Fruit fly (Drosophila melanogaster) whole organism, pupa: Measurements from ENCODE around the gene Myb.
A peak's percentile ranks its signal among the peaks of the same experiment; 100 is the strongest.

Experiments
- CG10348 ChIP-seq: fragments of 200-800 bp; sonication (Bioruptor generic); IDR thresholded peaks from 2 replicates; pipeline ENCODE4 v1.3.6; 2022; ENCODE audit warnings: missing biosample characterization, missing genetic modification characterization
- CG12605 ChIP-seq: fragments of 200-800 bp; sonication (Bioruptor generic); IDR thresholded peaks from 2 replicates; pipeline ENCODE4 v1.3.6; 2022; ENCODE audit warnings: missing biosample characterization, missing genetic modification characterization
- CG13204 ChIP-seq: fragments of 200-800 bp; sonication (Bioruptor generic); optimal IDR thresholded peaks from 2 replicates; lab custom pipeline; 2018; ENCODE audit warnings: missing biosample characterization, mild to moderate bottlenecking, missing genetic modification characterization, moderate library complexity
- CG14655 ChIP-seq: fragments of 200-800 bp; sonication (Bioruptor generic); optimal IDR thresholded peaks from 3 replicates; lab custom pipeline; 2017; ENCODE audit warnings: mild to moderate bottlenecking, missing biosample characterization, missing genetic modification reagents, missing genetic modification characterization
- CG15710 ChIP-seq: fragments of 200-800 bp; sonication (Bioruptor generic); optimal IDR thresholded peaks from 2 replicates; lab custom pipeline; 2018; ENCODE audit warnings: missing biosample characterization, mild to moderate bottlenecking, missing genetic modification characterization, moderate library complexity
- CG17806 ChIP-seq: fragments of 200-800 bp; sonication (Bioruptor generic); optimal IDR thresholded peaks from 2 replicates; lab custom pipeline; 2018; ENCODE audit warnings: missing biosample characterization, mild to moderate bottlenecking, missing genetic modification characterization, moderate library complexity
- CG32121 ChIP-seq: fragments of 200-800 bp; sonication (Bioruptor generic); IDR thresholded peaks from 2 replicates; pipeline ENCODE4 v1.3.6; 2022; ENCODE audit warnings: missing biosample characterization, missing genetic modification characterization
- CG34367 ChIP-seq: fragments of 200-800 bp; sonication (Bioruptor generic); optimal IDR thresholded peaks from 2 replicates; lab custom pipeline; 2018; ENCODE audit warnings: missing biosample characterization, mild to moderate bottlenecking, missing genetic modification characterization
- CG4496 ChIP-seq: fragments of 200-800 bp; sonication (Bioruptor generic); IDR thresholded peaks from 3 replicates; pipeline ENCODE4 v1.3.6; 2022; ENCODE audit warnings: missing biosample characterization, missing genetic modification characterization
- CG8159 ChIP-seq: fragments of 200-800 bp; sonication (Bioruptor generic); optimal IDR thresholded peaks from 3 replicates; lab custom pipeline; 2018; ENCODE audit warnings: missing biosample characterization, mild to moderate bottlenecking, missing genetic modification characterization, moderate library complexity
- CG8301 ChIP-seq: fragments of 200-800 bp; sonication (Bioruptor generic); optimal IDR thresholded peaks from 2 replicates; lab custom pipeline; 2018; ENCODE audit warnings: missing biosample characterization, mild to moderate bottlenecking, missing genetic modification characterization
- CG9948 ChIP-seq: fragments of 200-800 bp; sonication (Bioruptor generic); optimal IDR thresholded peaks from 2 replicates; lab custom pipeline; 2018; ENCODE audit warnings: missing biosample characterization, mild to moderate bottlenecking, missing genetic modification characterization, moderate library complexity
- D1 ChIP-seq: fragments of 200-800 bp; sonication (Bioruptor generic); optimal IDR thresholded peaks from 2 replicates; lab custom pipeline; 2018; ENCODE audit warnings: missing biosample characterization, mild to moderate bottlenecking, missing genetic modification characterization, moderate library complexity
- EcR ChIP-seq: fragments of 200-800 bp; sonication (Bioruptor generic); optimal IDR thresholded peaks from 3 replicates; lab custom pipeline; 2019; ENCODE audit warnings: missing biosample characterization, missing genetic modification characterization, mild to moderate bottlenecking, moderate library complexity, missing genetic modification reagents
- Ets98B ChIP-seq: fragments of 200-800 bp; sonication (Bioruptor generic); IDR thresholded peaks from 2 replicates; pipeline ENCODE4 v1.3.6; 2022; ENCODE audit warnings: missing biosample characterization, missing genetic modification characterization
- Pif1A ChIP-seq: fragments of 200-800 bp; sonication (Bioruptor generic); optimal IDR thresholded peaks from 3 replicates; lab custom pipeline; 2016; ENCODE audit warnings: missing biosample characterization, missing genetic modification characterization
- Pif1B ChIP-seq: fragments of 200-800 bp; sonication (Bioruptor generic); optimal IDR thresholded peaks from 3 replicates; lab custom pipeline; 2016; ENCODE audit warnings: missing biosample characterization, missing genetic modification characterization
- Snoo ChIP-seq: fragments of 200-800 bp; sonication (Bioruptor generic); optimal IDR thresholded peaks from 3 replicates; lab custom pipeline; 2017; ENCODE audit warnings: missing biosample characterization, mild to moderate bottlenecking, missing genetic modification characterization, inconsistent platforms
- fd96Ca ChIP-seq: fragments of 200-800 bp; sonication (Bioruptor generic); IDR thresholded peaks from 3 replicates; pipeline ENCODE4 v1.3.6; 2022; ENCODE audit warnings: missing biosample characterization, missing genetic modification characterization
- gl ChIP-seq: fragments of 200-800 bp; sonication (Bioruptor generic); optimal IDR thresholded peaks from 2 replicates; lab custom pipeline; 2018; ENCODE audit warnings: missing biosample characterization, mild to moderate bottlenecking, missing genetic modification characterization
- rn ChIP-seq: fragments of 200-800 bp; sonication (Bioruptor generic); IDR thresholded peaks from 2 replicates; pipeline ENCODE4 v1.3.6; 2022; ENCODE audit warnings: missing biosample characterization, missing genetic modification characterization

Myb gene

DNA sequence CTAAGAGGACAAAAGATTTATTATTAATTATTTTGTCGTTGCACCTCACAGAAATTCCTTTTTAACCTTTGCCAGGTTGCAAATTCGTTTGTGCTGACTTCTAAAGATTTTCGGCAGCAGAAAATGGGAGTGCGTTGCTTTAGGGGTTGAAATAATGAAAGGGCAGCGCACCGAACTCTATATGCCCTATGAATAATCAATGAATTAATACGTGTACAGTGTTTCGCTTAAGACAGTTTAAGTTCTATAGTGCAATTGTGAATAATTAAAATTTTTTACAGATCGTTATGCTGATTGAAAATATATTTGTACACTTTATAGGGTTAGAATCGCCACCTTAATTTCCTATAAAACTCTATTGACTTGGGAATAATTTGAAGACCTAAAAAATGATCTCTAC is 41.5 kb downstream of the Myb start:
- TF ChIP-seq EcR (GFP tag; lab: Kevin White, UChicago) (no peak), CG15710 (tag; lab: Kevin White, UChicago) (no peak), CG8159 (no peak), D1 (no peak), rn (no peak), Pif1B (no peak), CG13204 (no peak), CG10348 (GFP tag; lab: Robert Waterston, UW) (no peak), Snoo (tag; lab: Kevin White, UChicago) (no peak), CG12605 (GFP tag; lab: Robert Waterston, UW) (no peak), gl (no peak), CG17806 (tag; lab: Kevin White, UChicago) (no peak), Ets98B (no peak)

DNA sequence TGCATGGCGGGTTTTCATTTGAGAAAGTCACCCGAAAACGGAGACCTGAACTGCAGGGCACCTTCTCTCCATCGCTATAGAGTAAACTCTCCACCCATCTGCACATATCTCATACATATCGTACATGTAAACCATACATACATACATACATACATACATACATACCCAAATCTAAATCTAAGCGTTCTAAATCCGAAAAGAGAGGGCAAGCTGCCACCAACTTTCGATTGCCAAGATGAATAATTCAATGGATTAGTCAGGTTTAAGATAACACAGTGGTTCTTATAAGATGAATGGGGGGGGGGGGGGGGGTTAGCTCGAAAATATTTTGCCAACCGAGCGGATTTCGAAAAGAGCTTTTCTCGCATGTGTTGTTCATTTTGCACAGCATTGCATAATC is 43.1 kb downstream of the Myb start:
- TF ChIP-seq fd96Ca (GFP tag; lab: Robert Waterston, UW) (no peak), EcR (GFP tag; lab: Kevin White, UChicago) (no peak), CG4496 (GFP tag; lab: Robert Waterston, UW) (no peak), Ets98B (no peak), CG12605 (GFP tag; lab: Robert Waterston, UW) (no peak), CG8159 (no peak), Pif1B (no peak), Pif1A (GFP tag; lab: Kevin White, UChicago) (no peak), rn (no peak), gl (no peak), CG15710 (tag; lab: Kevin White, UChicago) (no peak), D1 (no peak), CG10348 (GFP tag; lab: Robert Waterston, UW) (no peak), CG34367 (tag; lab: Kevin White, UChicago) (no peak), CG8301 (tag; lab: Kevin White, UChicago) (no peak), CG13204 (no peak), CG17806 (tag; lab: Kevin White, UChicago) (no peak), CG32121 (GFP tag; lab: Robert Waterston, UW) (no peak), Snoo (tag; lab: Kevin White, UChicago) (no peak)

DNA sequence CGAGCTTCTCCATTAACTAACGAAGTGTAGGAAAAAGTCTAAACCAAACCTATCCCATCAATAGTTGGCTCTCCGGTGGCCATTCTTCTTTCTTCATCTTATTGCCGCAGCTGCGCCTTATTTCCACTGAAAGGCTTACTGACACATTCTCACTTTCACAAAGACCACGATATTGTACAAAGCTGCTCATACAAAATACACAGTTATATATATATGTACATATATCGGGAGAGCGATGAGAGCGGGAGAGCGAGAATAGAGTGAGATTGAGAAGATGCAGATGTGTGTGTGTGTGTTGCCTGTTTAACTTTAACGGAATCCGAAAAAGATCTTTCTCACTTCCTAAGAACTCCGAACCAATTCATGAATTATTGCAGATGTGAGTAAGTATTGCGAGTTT is 44.4 kb downstream of the Myb start:
- TF ChIP-seq CG10348 (GFP tag; lab: Robert Waterston, UW): no peak
- no peak for TF ChIP-seq rn
- TF ChIP-seq Snoo (tag; lab: Kevin White, UChicago): no peak
- no peak for TF ChIP-seq EcR (GFP tag; lab: Kevin White, UChicago)
- TF ChIP-seq CG32121 (GFP tag; lab: Robert Waterston, UW): no peak
- TF ChIP-seq gl: no peak
- TF ChIP-seq Ets98B: no peak
- no peak for TF ChIP-seq Pif1A (GFP tag; lab: Kevin White, UChicago)
- no peak for TF ChIP-seq Pif1B
- no peak for TF ChIP-seq CG17806 (tag; lab: Kevin White, UChicago)
- no peak for TF ChIP-seq CG14655 (GFP tag; lab: Kevin White, UChicago)
- no peak for TF ChIP-seq CG8301 (tag; lab: Kevin White, UChicago)

DNA sequence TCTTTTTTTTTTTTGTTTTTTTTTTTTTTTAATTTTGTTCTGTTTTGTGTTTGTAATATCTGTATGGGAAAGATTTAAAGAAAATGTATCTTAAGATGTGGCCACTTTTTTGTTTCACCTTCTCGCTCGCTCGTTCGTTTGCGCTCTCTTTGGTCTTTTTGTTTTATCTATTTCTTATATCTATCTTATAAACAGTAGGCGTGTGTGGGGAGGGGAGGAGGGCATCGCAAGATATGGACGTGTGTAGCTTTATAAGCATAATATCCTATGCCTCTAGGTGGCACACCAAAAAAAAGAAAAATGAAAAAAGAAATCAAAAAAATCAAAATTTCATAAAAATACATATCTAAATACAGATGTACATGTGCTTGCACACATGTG is 45.0 kb downstream of the Myb start:
- TF ChIP-seq CG13204: no peak
- TF ChIP-seq CG14655 (GFP tag; lab: Kevin White, UChicago): peak; percentile 1
- peak; percentile 22; the same call in 1 of the 3 replicates for TF ChIP-seq CG4496 (GFP tag; lab: Robert Waterston, UW)

DNA sequence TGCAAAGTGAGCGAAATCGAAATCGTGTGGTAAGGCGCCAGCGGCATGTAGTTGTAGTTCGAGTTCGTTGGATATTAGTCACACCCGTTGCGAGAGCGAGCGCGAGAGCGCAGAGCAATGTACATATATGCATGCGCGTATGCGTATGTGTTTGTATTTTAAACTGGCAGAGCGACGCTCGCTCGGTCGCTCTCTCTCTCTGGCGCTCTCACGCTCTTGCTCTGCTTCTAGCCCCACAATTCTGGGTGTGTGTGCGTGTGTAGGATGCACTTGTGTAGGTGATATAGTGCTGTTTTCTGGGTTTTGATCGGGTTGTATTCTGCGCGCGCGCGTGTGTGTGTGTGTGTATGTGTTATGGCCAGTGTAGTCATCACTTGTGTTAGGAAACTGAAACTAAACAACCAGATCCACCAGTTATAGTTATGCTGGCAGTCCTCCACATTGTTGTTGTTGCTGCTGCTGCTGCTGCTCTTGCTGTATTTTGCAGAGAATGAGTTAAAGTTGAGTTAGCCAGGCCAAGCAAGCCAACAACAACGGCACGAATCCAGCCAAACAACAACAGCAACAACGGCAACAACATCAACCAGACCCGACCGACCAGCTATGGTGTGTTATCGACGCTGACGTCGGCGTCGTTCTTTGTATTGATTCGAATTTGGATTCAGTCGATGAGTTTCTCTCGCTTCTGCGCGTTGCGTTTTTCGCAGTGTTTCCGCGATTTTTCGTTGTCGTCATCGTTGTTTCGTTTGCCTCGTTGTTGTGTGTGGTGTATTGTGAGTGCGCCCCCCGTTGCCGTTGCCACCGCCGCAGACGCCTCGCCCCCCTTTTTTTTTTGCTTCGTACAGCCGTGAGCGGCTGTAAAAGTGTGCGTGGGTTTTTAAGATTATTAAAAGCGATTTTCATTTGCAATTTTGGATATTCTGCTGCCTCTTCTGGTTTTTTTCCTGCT is 45.7 kb downstream of the Myb start:
- TF ChIP-seq gl: no peak
- no peak for TF ChIP-seq CG34367 (tag; lab: Kevin White, UChicago)
- no peak for TF ChIP-seq CG17806 (tag; lab: Kevin White, UChicago)
- TF ChIP-seq rn: no peak
- TF ChIP-seq CG8159: no peak
- TF ChIP-seq CG32121 (GFP tag; lab: Robert Waterston, UW): peak; percentile 73; the same call in 1 of the 2 replicates
- no peak for TF ChIP-seq Pif1A (GFP tag; lab: Kevin White, UChicago)
- no peak for TF ChIP-seq CG9948
- no peak for TF ChIP-seq CG10348 (GFP tag; lab: Robert Waterston, UW)
- peak; percentile 31 for TF ChIP-seq EcR (GFP tag; lab: Kevin White, UChicago)
- TF ChIP-seq CG12605 (GFP tag; lab: Robert Waterston, UW): peak; percentile 67
- no peak for TF ChIP-seq D1
- peak; percentile 84 for TF ChIP-seq Ets98B
- TF ChIP-seq Snoo (tag; lab: Kevin White, UChicago): no peak
- no peak for TF ChIP-seq CG8301 (tag; lab: Kevin White, UChicago)
- TF ChIP-seq CG13204: no peak
- peak; percentile 68 for TF ChIP-seq fd96Ca (GFP tag; lab: Robert Waterston, UW)
- TF ChIP-seq CG4496 (GFP tag; lab: Robert Waterston, UW): peak; percentile 71
- no peak for TF ChIP-seq CG14655 (GFP tag; lab: Kevin White, UChicago)
- no peak for TF ChIP-seq CG15710 (tag; lab: Kevin White, UChicago)
- TF ChIP-seq Pif1B: peak; percentile 47

DNA sequence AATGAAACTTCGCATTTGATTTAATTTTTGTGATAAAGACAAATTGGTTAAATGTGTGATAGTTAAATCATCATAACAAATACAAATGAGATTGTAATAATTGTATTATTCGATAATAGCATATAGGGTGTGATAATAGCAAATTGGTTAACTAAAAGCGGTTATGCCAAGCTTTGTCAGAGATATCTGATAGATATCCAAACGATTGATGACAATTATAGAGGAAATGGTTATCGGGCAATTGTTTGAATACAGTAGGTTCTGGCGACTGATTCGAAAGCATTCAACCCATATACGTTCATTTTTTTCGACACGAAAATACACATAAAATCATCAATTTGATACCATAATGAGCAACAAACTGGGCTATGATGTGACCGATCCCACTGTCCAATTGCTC is 48.4 kb downstream of the Myb start, which contains the start of gene CG8509:
TSS of gene CG8509 (plus strand) at position 301 of the 400 bp plus-strand sequence.
- TF ChIP-seq CG14655 (GFP tag; lab: Kevin White, UChicago) (no peak), D1 (no peak), CG4496 (GFP tag; lab: Robert Waterston, UW) (no peak), CG12605 (GFP tag; lab: Robert Waterston, UW) (no peak), CG15710 (tag; lab: Kevin White, UChicago) (no peak), rn (no peak), Snoo (tag; lab: Kevin White, UChicago) (no peak), CG10348 (GFP tag; lab: Robert Waterston, UW) (no peak), CG8159 (no peak), gl (no peak)
